Worm (Caenorhabditis elegans) whole organism, young adult: Measurements from ENCODE around the gene K02F3.9.

ENCODE experiments used
- Y53F4B.3 ChIP-seq: fragments of 200-800 bp; sonication (Bioruptor generic); IDR thresholded peaks from 2 replicates; pipeline ENCODE4 v1.3.6; 2022; ENCODE audit warnings: missing genetic modification reagents, missing genetic modification characterization, missing compliant biosample characterization
- Y56A3A.18 ChIP-seq: fragments of 200-800 bp; sonication (Bioruptor generic); IDR thresholded peaks from 2 replicates; pipeline ENCODE4 v1.3.6; 2022; ENCODE audit warnings: missing genetic modification reagents, missing genetic modification characterization, missing compliant biosample characterization
- cebp-1 ChIP-seq, 2 experiments: fragments of 200-800 bp in 1 of 2; sonication (Bioruptor generic) in 1 of 2; sonication (generic microtip) in 1 of 2; IDR thresholded peaks in 1 of 2; optimal IDR thresholded peaks in 1 of 2; 2 replicates each; pipeline versions ENCODE4 v1.3.6 to Lab custom; 2017 to 2022; ENCODE audit warnings: missing compliant biosample characterization in 2 of 2, missing genetic modification characterization in 2 of 2, mild to moderate bottlenecking in 1 of 2, missing genetic modification reagents in 1 of 2, moderate library complexity in 1 of 2
- nfya-2 ChIP-seq: fragments of 200-800 bp; sonication (Bioruptor generic); IDR thresholded peaks from 2 replicates; pipeline ENCODE4 v1.3.6; 2022; ENCODE audit warnings: missing genetic modification reagents, missing genetic modification characterization, missing compliant biosample characterization
- pha-4 ChIP-seq: fragments of 150-350 bp; sonication (generic microtip); optimal IDR thresholded peaks from 2 replicates; lab custom pipeline; 2014; ENCODE audit warnings: missing biosample characterization, missing genetic modification reagents, missing genetic modification characterization
- ztf-3 ChIP-seq: fragments of 200-800 bp; sonication (Bioruptor generic); optimal IDR thresholded peaks from 2 replicates; lab custom pipeline; 2018; ENCODE audit warnings: mild to moderate bottlenecking, missing genetic modification characterization, missing compliant biosample characterization

DNA sequence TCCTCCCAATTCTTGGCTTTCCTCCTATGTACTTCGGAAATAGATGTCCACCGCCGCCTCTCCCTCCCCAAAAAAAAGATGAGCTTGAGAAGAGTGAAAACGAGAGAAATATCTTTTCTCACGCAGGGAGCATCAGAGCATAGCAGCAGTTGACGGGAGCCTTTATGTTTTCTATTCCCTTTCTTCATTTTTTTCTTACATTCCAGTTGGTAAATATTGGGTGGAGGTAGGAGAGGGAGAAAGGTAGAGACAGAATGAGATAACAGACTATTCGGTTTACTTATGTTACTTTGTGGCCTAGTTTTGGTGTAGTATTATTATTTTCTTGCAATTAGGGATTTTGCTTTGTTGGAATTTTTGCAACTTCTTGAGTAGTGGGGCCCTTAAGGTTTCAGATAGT, 3.4 kb upstream of the K02F3.9 start:
- TF ChIP-seq Y56A3A.18 (GFP tag; lab: Robert Waterston, UW) (no peak), cebp-1 (GFP tag; IDR thresholded peaks at IDR 0.05; lab: Robert Waterston, UW) (no peak), cebp-1 (tag; optimal IDR thresholded peaks at IDR 0.05; lab: Kevin White, UChicago) (no peak), ztf-3 (GFP tag; lab: Kevin White, UChicago) (no peak), pha-4 (tag; lab: Kevin White, UChicago) (no peak), Y53F4B.3 (no peak), nfya-2 (GFP tag; lab: Robert Waterston, UW) (no peak)
